Fruit fly (Drosophila melanogaster) whole organism, embryonic: ENCODE data around the gene Reg-2.

Source experiments
- CG1024 ChIP-seq: fragments of 200-800 bp; sonication (Bioruptor generic); IDR thresholded peaks from 2 replicates; pipeline ENCODE4 v1.3.6; 2022; ENCODE audit warnings: missing biosample characterization, missing genetic modification characterization
- CG10543 ChIP-seq: fragments of 200-800 bp; sonication (Bioruptor generic); optimal IDR thresholded peaks from 3 replicates; lab custom pipeline; 2017; ENCODE audit warnings: missing biosample characterization, mild to moderate bottlenecking, missing genetic modification characterization, moderate library complexity
- CG12299 ChIP-seq: fragments of 200-800 bp; sonication (Bioruptor generic); optimal IDR thresholded peaks from 2 replicates; lab custom pipeline; 2018; ENCODE audit warnings: missing biosample characterization, mild to moderate bottlenecking, missing genetic modification characterization
- CG13123 ChIP-seq: fragments of 200-800 bp; sonication (Bioruptor generic); optimal IDR thresholded peaks from 2 replicates; lab custom pipeline; 2016; ENCODE audit warnings: missing biosample characterization, missing genetic modification characterization
- CG13424 ChIP-seq: fragments of 200-800 bp; sonication (Bioruptor generic); optimal IDR thresholded peaks from 2 replicates; lab custom pipeline; 2019; ENCODE audit warnings: missing biosample characterization, mild to moderate bottlenecking, missing genetic modification characterization, moderate library complexity
- CG13894 ChIP-seq: fragments of 200-800 bp; sonication (Bioruptor generic); optimal IDR thresholded peaks from 3 replicates; lab custom pipeline; 2018; ENCODE audit warnings: missing biosample characterization, mild to moderate bottlenecking, missing genetic modification characterization, moderate library complexity
- CG14710 ChIP-seq: fragments of 200-800 bp; sonication (Bioruptor generic); optimal IDR thresholded peaks from 3 replicates; lab custom pipeline; 2019; ENCODE audit warnings: missing biosample characterization, mild to moderate bottlenecking, missing genetic modification characterization, moderate library complexity
- CG1603 ChIP-seq: fragments of 200-800 bp; sonication (Bioruptor generic); optimal IDR thresholded peaks from 2 replicates; lab custom pipeline; 2019; ENCODE audit warnings: missing biosample characterization, mild to moderate bottlenecking, missing genetic modification characterization, moderate library complexity
- CG16815 ChIP-seq: fragments of 200-800 bp; sonication (Bioruptor generic); optimal IDR thresholded peaks from 3 replicates; lab custom pipeline; 2017; ENCODE audit warnings: missing biosample characterization, mild to moderate bottlenecking, missing genetic modification characterization
- CG16863 ChIP-seq: fragments of 200-800 bp; sonication (Bioruptor generic); optimal IDR thresholded peaks from 3 replicates; lab custom pipeline; 2016; ENCODE audit warnings: missing biosample characterization, missing genetic modification characterization
- CG18476 ChIP-seq: fragments of 200-800 bp; sonication (Bioruptor generic); optimal IDR thresholded peaks from 2 replicates; lab custom pipeline; 2016; ENCODE audit warnings: missing biosample characterization, mild to moderate bottlenecking, missing genetic modification characterization
- CG18599 ChIP-seq: fragments of 200-800 bp; sonication (Bioruptor generic); optimal IDR thresholded peaks from 3 replicates; lab custom pipeline; 2017; ENCODE audit warnings: missing biosample characterization, missing genetic modification characterization, mild to moderate bottlenecking, moderate library complexity, missing genetic modification reagents
- CG4404 ChIP-seq: fragments of 200-800 bp; sonication (Bioruptor generic); IDR thresholded peaks from 2 replicates; pipeline ENCODE4 v1.3.6; 2022; ENCODE audit warnings: missing biosample characterization, missing genetic modification characterization
- CG4707 ChIP-seq: fragments of 200-800 bp; sonication (Bioruptor generic); optimal IDR thresholded peaks from 2 replicates; lab custom pipeline; 2018; ENCODE audit warnings: missing biosample characterization, mild to moderate bottlenecking, missing genetic modification characterization, moderate library complexity
- CG4730 ChIP-seq: fragments of 200-800 bp; sonication (Bioruptor generic); IDR thresholded peaks from 2 replicates; pipeline ENCODE4 v1.3.6; 2022; ENCODE audit warnings: missing biosample characterization, missing genetic modification characterization
- CG6175 ChIP-seq: fragments of 200-800 bp; sonication (Bioruptor generic); IDR thresholded peaks from 3 replicates; pipeline ENCODE4 v1.3.6; 2022; ENCODE audit warnings: missing biosample characterization, missing genetic modification characterization
- CG7357 ChIP-seq: fragments of 200-800 bp; sonication (Bioruptor generic); IDR thresholded peaks from 3 replicates; pipeline ENCODE4 v1.3.6; 2022; ENCODE audit warnings: missing biosample characterization, missing genetic modification characterization
- CG7839 ChIP-seq: fragments of 200-800 bp; sonication (Bioruptor generic); optimal IDR thresholded peaks from 3 replicates; lab custom pipeline; 2018; ENCODE audit warnings: missing biosample characterization, mild to moderate bottlenecking, missing genetic modification characterization, moderate library complexity
- CG8944 ChIP-seq: fragments of 200-800 bp; sonication (Bioruptor generic); optimal IDR thresholded peaks from 3 replicates; lab custom pipeline; 2016; ENCODE audit warnings: missing biosample characterization, missing genetic modification characterization
- D19A ChIP-seq: fragments of 200-800 bp; optimal IDR thresholded peaks from 3 replicates; lab custom pipeline; 2019; ENCODE audit warnings: missing biosample characterization, mild to moderate bottlenecking, missing genetic modification characterization, moderate library complexity
- Doc3 ChIP-seq: fragments of 200-800 bp; sonication (Bioruptor generic); IDR thresholded peaks from 3 replicates; pipeline ENCODE4 v1.3.6; 2022; ENCODE audit warnings: missing biosample characterization, missing genetic modification characterization; ENCODE audit not compliant: partially characterized antibody
- Hand ChIP-seq: fragments of 200-800 bp; sonication (Bioruptor generic); optimal IDR thresholded peaks from 2 replicates; lab custom pipeline; 2017; ENCODE audit warnings: mild to moderate bottlenecking, missing biosample characterization, missing genetic modification reagents, missing genetic modification characterization
- Neu2 ChIP-seq: fragments of 200-800 bp; sonication (Bioruptor generic); optimal IDR thresholded peaks from 3 replicates; lab custom pipeline; 2016; ENCODE audit warnings: missing biosample characterization, missing genetic modification characterization, borderline replicate concordance
- Side ChIP-seq: fragments of 200-800 bp; sonication (Bioruptor generic); optimal IDR thresholded peaks from 2 replicates; lab custom pipeline; 2016; ENCODE audit warnings: missing biosample characterization, missing genetic modification characterization
- TFAM ChIP-seq: fragments of 200-800 bp; sonication (Bioruptor generic); optimal IDR thresholded peaks from 2 replicates; lab custom pipeline; 2017; ENCODE audit warnings: missing biosample characterization, missing genetic modification characterization, inconsistent platforms
- ap ChIP-seq: fragments of 200-800 bp; sonication (Bioruptor generic); IDR thresholded peaks from 2 replicates; pipeline ENCODE4 v1.3.6; 2022; ENCODE audit warnings: missing biosample characterization, missing genetic modification characterization
- ato ChIP-seq: fragments of 200-800 bp; sonication (Bioruptor generic); IDR thresholded peaks from 2 replicates; pipeline ENCODE4 v1.3.6; 2022; ENCODE audit warnings: missing biosample characterization, missing genetic modification characterization; ENCODE audit not compliant: partially characterized antibody
- bcd ChIP-seq: fragments of 200-800 bp; sonication (Bioruptor generic); optimal IDR thresholded peaks from 2 replicates; lab custom pipeline; 2017; ENCODE audit warnings: missing biosample characterization, mild to moderate bottlenecking, missing genetic modification characterization
- caup ChIP-seq: fragments of 200-800 bp; sonication (Bioruptor generic); optimal IDR thresholded peaks from 3 replicates; lab custom pipeline; 2017; ENCODE audit warnings: missing biosample characterization, mild to moderate bottlenecking, missing genetic modification characterization, moderate library complexity; ENCODE audit not compliant: severe bottlenecking
- chm ChIP-seq: fragments of 200-800 bp; sonication (Bioruptor generic); IDR thresholded peaks from 2 replicates; pipeline ENCODE4 v1.3.6; 2022; ENCODE audit warnings: missing biosample characterization, missing genetic modification characterization
- crp ChIP-seq, 2 experiments: fragments of 200-800 bp; sonication (Bioruptor generic); optimal IDR thresholded peaks; 2 replicates in 1 of 2; 3 replicates in 1 of 2; lab custom pipeline; 2017; ENCODE audit warnings: missing biosample characterization in 2 of 2, missing genetic modification characterization in 2 of 2, mild to moderate bottlenecking in 1 of 2, moderate library complexity in 1 of 2
- disco-r ChIP-seq: fragments of 200-800 bp; sonication (Bioruptor generic); optimal IDR thresholded peaks from 2 replicates; lab custom pipeline; 2016; ENCODE audit warnings: missing biosample characterization, missing genetic modification characterization
- dpn ChIP-seq, 2 experiments: fragments of 200-800 bp; sonication (Bioruptor generic); optimal IDR thresholded peaks; 3 replicates each; lab custom pipeline; 2016; ENCODE audit warnings: missing biosample characterization in 2 of 2, missing genetic modification characterization in 2 of 2
- eve ChIP-seq, 2 experiments: fragments of >200 bp; optimal IDR thresholded peaks; 2 replicates each; lab custom pipeline; 2017; ENCODE audit warnings: missing biosample characterization in 2 of 2, missing genetic modification characterization in 2 of 2
- eyg ChIP-seq: fragments of 200-800 bp; sonication (Bioruptor generic); optimal IDR thresholded peaks from 3 replicates; lab custom pipeline; 2016; ENCODE audit warnings: missing biosample characterization, missing genetic modification characterization
- fd64A ChIP-seq: fragments of 200-800 bp; sonication (Bioruptor generic); optimal IDR thresholded peaks from 3 replicates; lab custom pipeline; 2018; ENCODE audit warnings: missing biosample characterization, mild to moderate bottlenecking, missing genetic modification characterization
- jumu ChIP-seq: fragments of 200-800 bp; sonication (Bioruptor generic); optimal IDR thresholded peaks from 3 replicates; lab custom pipeline; 2016; ENCODE audit warnings: missing biosample characterization, missing genetic modification characterization
- lola ChIP-seq, 3 experiments: fragments of >200 bp in 2 of 3; fragments of 200-800 bp in 1 of 3; sonication (Bioruptor generic) in 1 of 3; optimal IDR thresholded peaks; 2 replicates each; lab custom pipeline; 2017 to 2019; ENCODE audit warnings: missing biosample characterization in 3 of 3, missing genetic modification characterization in 3 of 3, mild to moderate bottlenecking in 1 of 3, moderate library complexity in 1 of 3
- org-1 ChIP-seq: fragments of 200-800 bp; sonication (Bioruptor generic); optimal IDR thresholded peaks from 2 replicates; lab custom pipeline; 2017; ENCODE audit warnings: missing biosample characterization, missing genetic modification characterization
- p53 ChIP-seq: fragments of 200-800 bp; sonication (Bioruptor generic); optimal IDR thresholded peaks from 2 replicates; lab custom pipeline; 2016; ENCODE audit warnings: missing biosample characterization, missing genetic modification characterization
- phol ChIP-seq: fragments of 200-800 bp; sonication (Bioruptor generic); optimal IDR thresholded peaks from 3 replicates; lab custom pipeline; 2018; ENCODE audit warnings: missing biosample characterization, mild to moderate bottlenecking, missing genetic modification characterization, moderate library complexity
- pros ChIP-seq: fragments of 200-800 bp; sonication (Bioruptor generic); optimal IDR thresholded peaks from 3 replicates; lab custom pipeline; 2019; ENCODE audit warnings: missing biosample characterization, mild to moderate bottlenecking, missing genetic modification characterization, moderate library complexity
- ssp ChIP-seq: fragments of 200-800 bp; sonication (Bioruptor generic); IDR thresholded peaks from 2 replicates; pipeline ENCODE4 v1.3.6; 2022; ENCODE audit warnings: missing biosample characterization, missing genetic modification characterization
- sug ChIP-seq: fragments of 200-800 bp; optimal IDR thresholded peaks from 2 replicates; lab custom pipeline; 2019; ENCODE audit warnings: missing biosample characterization, mild to moderate bottlenecking, missing genetic modification characterization, moderate library complexity
- tio ChIP-seq: fragments of 200-800 bp; sonication (Bioruptor generic); optimal IDR thresholded peaks from 2 replicates; lab custom pipeline; 2017; ENCODE audit warnings: missing biosample characterization, missing genetic modification characterization, inconsistent platforms
- tup ChIP-seq: fragments of 200-800 bp; sonication (Bioruptor generic); optimal IDR thresholded peaks from 2 replicates; lab custom pipeline; 2016; ENCODE audit warnings: missing biosample characterization, mild to moderate bottlenecking, missing genetic modification characterization, moderate library complexity
- usp ChIP-seq: fragments of >200 bp; optimal IDR thresholded peaks from 2 replicates; lab custom pipeline; 2017; ENCODE audit warnings: missing biosample characterization, missing genetic modification characterization
- zf30C ChIP-seq: fragments of 200-800 bp; sonication (Bioruptor generic); optimal IDR thresholded peaks from 3 replicates; lab custom pipeline; 2018; ENCODE audit warnings: missing biosample characterization, mild to moderate bottlenecking, missing genetic modification characterization
- zfh2 ChIP-seq: fragments of 200-800 bp; sonication (Bioruptor generic); optimal IDR thresholded peaks from 2 replicates; lab custom pipeline; 2016; ENCODE audit warnings: missing biosample characterization, missing genetic modification characterization

The Reg-2 gene

DNA sequence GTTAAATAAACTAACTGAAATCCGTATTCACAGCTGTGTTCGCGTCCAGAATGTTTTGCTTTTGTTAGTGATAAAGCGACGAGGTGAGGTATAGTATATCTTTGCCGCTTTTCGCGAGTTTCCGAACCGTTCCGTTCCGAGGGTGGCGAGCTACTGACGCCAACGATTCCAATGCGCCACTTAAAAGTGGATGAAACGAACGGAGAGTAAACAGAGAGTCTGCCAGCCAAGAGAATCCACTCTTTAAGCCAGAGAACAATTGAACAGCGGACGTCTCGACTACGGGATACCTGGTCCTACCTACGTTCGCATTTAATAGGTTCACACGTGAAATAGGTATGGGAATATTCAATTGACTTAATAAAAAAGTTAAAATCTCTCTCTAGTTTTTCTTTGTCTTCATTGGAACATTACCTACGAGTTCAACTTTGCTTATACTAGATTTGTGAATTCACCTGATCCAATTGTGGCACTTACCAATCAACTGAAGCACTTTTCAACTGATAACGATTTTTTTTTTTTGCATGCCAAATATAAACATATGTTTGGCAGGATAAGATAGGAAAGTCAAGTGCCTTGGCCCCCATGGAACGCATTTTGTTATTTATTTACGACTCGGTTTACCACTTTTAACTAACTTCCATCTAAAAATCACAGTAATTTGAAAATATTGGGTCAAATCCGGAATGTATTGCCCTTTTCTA, 2.4 kb downstream of the Reg-2 start, which contains the start of gene CG13893 (continued):
- TF ChIP-seq eyg (peak; percentile 52), lola (GFP tag; optimal IDR thresholded peaks at IDR 0.05; lab: Kevin White, UChicago) (no peak), CG7357 (GFP tag; lab: Robert Waterston, UW) (no peak), Side (GFP tag; lab: Kevin White, UChicago) (peak; percentile 35), dpn (GFP tag; optimal IDR thresholded peaks at IDR 0.05; lab: Kevin White, UChicago) (peak in 1 of 2 experiments; percentile 41), sug (tag; lab: Kevin White, UChicago) (peak; percentile 85), crp (GFP tag; optimal IDR thresholded peaks at IDR 0.05; lab: Kevin White, UChicago) (peak in 1 of 2 experiments; percentile 0), CG10543 (GFP tag; lab: Kevin White, UChicago) (peak; percentile 83), tup (GFP tag; lab: Kevin White, UChicago) (no peak), ap (GFP tag; lab: Robert Waterston, UW) (no peak), Doc3 (no peak), CG13424 (tag; lab: Kevin White, UChicago) (no peak), tio (no peak), CG18476 (GFP tag; lab: Kevin White, UChicago) (no peak), CG13123 (no peak), Hand (GFP tag; lab: Kevin White, UChicago) (peak; percentile 17), CG14710 (tag; lab: Kevin White, UChicago) (no peak), D19A (no peak), chm (peak; percentile 84), CG6175 (GFP tag; lab: Robert Waterston, UW) (0 out of 3 replicates have a peak, but pooled peaks have one; percentile 41), CG7839 (tag; lab: Kevin White, UChicago) (no peak), p53 (GFP tag; lab: Kevin White, UChicago) (no peak), zfh2 (GFP tag; lab: Kevin White, UChicago) (no peak), org-1 (GFP tag; lab: Kevin White, UChicago) (no peak), CG1024 (GFP tag; lab: Robert Waterston, UW) (peak; percentile 41; the same call in 1 of the 2 replicates), CG1603 (no peak), disco-r (GFP tag; lab: Kevin White, UChicago) (no peak), CG16863 (GFP tag; lab: Kevin White, UChicago) (peak; percentile 9), Neu2 (GFP tag; lab: Kevin White, UChicago) (no peak), CG18599 (GFP tag; lab: Kevin White, UChicago) (peak; percentile 60), CG4404 (GFP tag; lab: Robert Waterston, UW) (no peak), ssp (GFP tag; lab: Robert Waterston, UW) (no peak), zf30C (no peak), CG13894 (tag; lab: Kevin White, UChicago) (peak; percentile 62), bcd (GFP tag; lab: Kevin White, UChicago) (no peak), jumu (GFP tag; lab: Kevin White, UChicago) (no peak), CG4707 (GFP tag; lab: Kevin White, UChicago) (no peak), eve (GFP tag; optimal IDR thresholded peaks at IDR 0.05; lab: Kevin White, UChicago) (no peak), CG8944 (GFP tag; lab: Kevin White, UChicago) (no peak), CG12299 (peak; percentile 13), caup (GFP tag; lab: Kevin White, UChicago) (peak; percentile 65), phol (tag; lab: Kevin White, UChicago) (no peak), TFAM (GFP tag; lab: Kevin White, UChicago) (no peak), fd64A (GFP tag; lab: Kevin White, UChicago) (peak; percentile 53), usp (GFP tag; lab: Kevin White, UChicago) (no peak), CG16815 (GFP tag; lab: Kevin White, UChicago) (no peak), pros (GFP tag; lab: Kevin White, UChicago) (peak; percentile 55), ato (GFP tag; lab: Robert Waterston, UW) (peak; percentile 75), CG4730 (GFP tag; lab: Robert Waterston, UW) (no peak)
